Worm (Caenorhabditis elegans): Measurements from ENCODE around the gene nspc-9.

DNA sequence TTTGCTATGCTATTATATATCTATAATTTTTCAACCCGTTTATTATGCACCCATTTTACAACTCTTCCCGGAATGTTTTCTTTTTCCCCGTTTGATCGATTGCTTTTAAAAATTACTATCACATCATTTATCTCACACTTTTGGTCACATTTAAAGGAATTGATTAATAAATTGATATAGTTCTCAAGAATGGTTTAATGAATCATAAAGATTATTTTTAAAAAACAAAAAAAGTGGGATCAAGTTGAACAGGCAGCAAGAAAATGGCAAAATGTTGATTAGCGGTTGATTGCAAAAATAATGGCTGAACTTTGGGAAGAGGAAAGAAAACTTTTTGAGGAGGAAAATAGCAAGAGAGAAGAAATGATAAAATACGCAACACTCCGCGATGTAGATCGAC lies 43.3 kb downstream of the nspc-9 start, which contains the start of gene W06D11.5:
- no peak for TF ChIP-seq nhr-76 (tag; optimal IDR thresholded peaks at IDR 0.05)
- no peak for TF ChIP-seq F49E8.2 (tag; optimal IDR thresholded peaks at IDR 0.05; ENCODE audit: borderline replicate concordance)
- TF ChIP-seq skn-1 (tag; optimal IDR thresholded peaks at IDR 0.05) = no peak
- no peak for TF ChIP-seq zip-2 (tag; optimal IDR thresholded peaks at IDR 0.05)
- TF ChIP-seq ztf-11 (tag; optimal IDR thresholded peaks at IDR 0.05) = no peak
- TF ChIP-seq unc-39 (tag; optimal IDR thresholded peaks at IDR 0.05) = no peak
